Fruit fly (Drosophila melanogaster) whole organism, embryonic: ENCODE results near the gene Pink1.

Experiments
- ATbp ChIP-seq: fragments of 200-800 bp; sonication (Bioruptor generic); optimal IDR thresholded peaks from 2 replicates; lab custom pipeline; 2017; ENCODE audit warnings: missing biosample characterization, mild to moderate bottlenecking, missing genetic modification characterization, missing genetic modification reagents
- Ada2b ChIP-seq: fragments of 200-800 bp; sonication (Bioruptor generic); IDR thresholded peaks from 2 replicates; pipeline ENCODE4 v1.3.6; 2022; ENCODE audit warnings: missing biosample characterization, missing genetic modification characterization
- Adf1 ChIP-seq: fragments of 200-800 bp; sonication (Bioruptor generic); IDR thresholded peaks from 2 replicates; pipeline ENCODE4 v1.3.6; 2022; ENCODE audit warnings: missing biosample characterization, missing genetic modification characterization
- Awh ChIP-seq: fragments of 200-800 bp; sonication (Bioruptor generic); IDR thresholded peaks from 2 replicates; pipeline ENCODE4, ENCODE4 v1.3.6; 2022; ENCODE audit warnings: missing biosample characterization, missing genetic modification characterization
- Bgb ChIP-seq: fragments of 200-800 bp; sonication (Bioruptor generic); IDR thresholded peaks from 2 replicates; pipeline ENCODE4 v1.3.6; 2022; ENCODE audit warnings: missing biosample characterization, missing genetic modification characterization; ENCODE audit not compliant: partially characterized antibody
- Blimp-1 ChIP-seq: fragments of 200-800 bp; sonication (Bioruptor generic); optimal IDR thresholded peaks from 3 replicates; lab custom pipeline; 2018; ENCODE audit warnings: missing biosample characterization, missing genetic modification characterization, mild to moderate bottlenecking, moderate library complexity, missing genetic modification reagents
- CG1024 ChIP-seq: fragments of 200-800 bp; sonication (Bioruptor generic); IDR thresholded peaks from 2 replicates; pipeline ENCODE4 v1.3.6; 2022; ENCODE audit warnings: missing biosample characterization, missing genetic modification characterization
- CG12071 ChIP-seq: fragments of 200-800 bp; sonication (Bioruptor generic); optimal IDR thresholded peaks from 3 replicates; lab custom pipeline; 2018; ENCODE audit warnings: missing biosample characterization, mild to moderate bottlenecking, missing genetic modification characterization
- CG12769 ChIP-seq: fragments of 200-800 bp; sonication (Bioruptor generic); optimal IDR thresholded peaks from 2 replicates; lab custom pipeline; 2019; ENCODE audit warnings: missing biosample characterization, mild to moderate bottlenecking, missing genetic modification characterization, moderate library complexity
- CG12942 ChIP-seq: fragments of 200-800 bp; sonication (Bioruptor generic); optimal IDR thresholded peaks from 3 replicates; lab custom pipeline; 2016; ENCODE audit warnings: missing biosample characterization, missing genetic modification characterization
- CG14014 ChIP-seq: fragments of 200-800 bp; sonication (Bioruptor generic); IDR thresholded peaks from 2 replicates; pipeline ENCODE4 v1.3.6; 2022; ENCODE audit warnings: missing biosample characterization, missing genetic modification characterization
- CG14667 ChIP-seq: fragments of 200-800 bp; sonication (Bioruptor generic); IDR thresholded peaks from 2 replicates; pipeline ENCODE4 v1.3.6; 2022; ENCODE audit warnings: missing biosample characterization, missing genetic modification characterization
- CG15073 ChIP-seq: fragments of 200-800 bp; sonication (Bioruptor generic); optimal IDR thresholded peaks from 2 replicates; lab custom pipeline; 2016; ENCODE audit warnings: missing biosample characterization, missing genetic modification characterization
- CG17568 ChIP-seq: fragments of 200-800 bp; sonication (Bioruptor generic); optimal IDR thresholded peaks from 2 replicates; lab custom pipeline; 2018; ENCODE audit warnings: missing biosample characterization, mild to moderate bottlenecking, missing genetic modification characterization, moderate library complexity
- CG2875 ChIP-seq: fragments of 200-800 bp; sonication (Bioruptor generic); optimal IDR thresholded peaks from 2 replicates; lab custom pipeline; 2017; ENCODE audit warnings: missing biosample characterization, mild to moderate bottlenecking, missing genetic modification characterization, missing genetic modification reagents
- CG3163 ChIP-seq: fragments of 200-800 bp; sonication (Bioruptor generic); optimal IDR thresholded peaks from 3 replicates; lab custom pipeline; 2016; ENCODE audit warnings: missing biosample characterization, missing genetic modification characterization
- CG32532 ChIP-seq: fragments of 200-800 bp; sonication (Bioruptor generic); IDR thresholded peaks from 2 replicates; pipeline ENCODE4 v1.3.6; 2022; ENCODE audit warnings: missing biosample characterization, missing genetic modification characterization
- CG5180 ChIP-seq: fragments of 200-800 bp; sonication (Bioruptor generic); optimal IDR thresholded peaks from 3 replicates; lab custom pipeline; 2017; ENCODE audit warnings: missing biosample characterization, missing genetic modification characterization, mild to moderate bottlenecking, moderate library complexity, missing genetic modification reagents
- CG5953 ChIP-seq: fragments of 200-800 bp; sonication (Bioruptor generic); IDR thresholded peaks from 2 replicates; pipeline ENCODE4 v1.3.6; 2022; ENCODE audit warnings: missing biosample characterization, missing genetic modification characterization
- CG8944 ChIP-seq: fragments of 200-800 bp; sonication (Bioruptor generic); optimal IDR thresholded peaks from 3 replicates; lab custom pipeline; 2016; ENCODE audit warnings: missing biosample characterization, missing genetic modification characterization
- CG9609 ChIP-seq: fragments of 200-800 bp; sonication (Bioruptor generic); optimal IDR thresholded peaks from 3 replicates; lab custom pipeline; 2016; ENCODE audit warnings: missing biosample characterization, missing genetic modification characterization
- Dek ChIP-seq: fragments of 200-800 bp; sonication (Bioruptor generic); optimal IDR thresholded peaks from 3 replicates; lab custom pipeline; 2019; ENCODE audit warnings: missing biosample characterization, mild to moderate bottlenecking, missing genetic modification characterization, moderate library complexity
- Drgx ChIP-seq: fragments of 200-800 bp; sonication (Bioruptor generic); IDR thresholded peaks from 2 replicates; pipeline ENCODE4 v1.3.6; 2022; ENCODE audit warnings: missing biosample characterization, missing genetic modification characterization
- ERR ChIP-seq: fragments of 200-800 bp; sonication (Bioruptor generic); optimal IDR thresholded peaks from 2 replicates; lab custom pipeline; 2016; ENCODE audit warnings: missing biosample characterization, missing genetic modification characterization
- HLH4C ChIP-seq: fragments of 200-800 bp; sonication (Bioruptor generic); IDR thresholded peaks from 3 replicates; pipeline ENCODE4 v1.3.6; 2022; ENCODE audit warnings: missing biosample characterization, missing genetic modification characterization; ENCODE audit not compliant: partially characterized antibody
- HLHmδ ChIP-seq: fragments of 200-800 bp; sonication (Bioruptor generic); optimal IDR thresholded peaks from 2 replicates; lab custom pipeline; 2018; ENCODE audit warnings: missing biosample characterization, mild to moderate bottlenecking, missing genetic modification characterization, moderate library complexity
- Mes4 ChIP-seq: fragments of 200-800 bp; sonication (Bioruptor generic); optimal IDR thresholded peaks from 2 replicates; lab custom pipeline; 2016; ENCODE audit warnings: missing biosample characterization, missing genetic modification characterization
- NC2α ChIP-seq: fragments of 200-800 bp; sonication (Bioruptor generic); optimal IDR thresholded peaks from 2 replicates; lab custom pipeline; 2016; ENCODE audit warnings: missing biosample characterization, missing genetic modification characterization
- Nf-YC ChIP-seq: fragments of 200-800 bp; optimal IDR thresholded peaks from 3 replicates; lab custom pipeline; 2019; ENCODE audit warnings: missing biosample characterization, mild to moderate bottlenecking, missing genetic modification characterization, moderate library complexity
- Opbp ChIP-seq: fragments of 200-800 bp; sonication (Bioruptor generic); IDR thresholded peaks from 3 replicates; pipeline ENCODE4 v1.3.6; 2022; ENCODE audit warnings: missing biosample characterization, missing genetic modification characterization; ENCODE audit not compliant: partially characterized antibody
- Stat92E ChIP-seq, 3 experiments: fragments of >200 bp in 2 of 3; fragments of 200-800 bp in 1 of 3; sonication (Bioruptor generic) in 1 of 3; optimal IDR thresholded peaks; 2 replicates each; lab custom pipeline; 2017 to 2019; ENCODE audit warnings: missing biosample characterization in 3 of 3, missing genetic modification characterization in 3 of 3, mild to moderate bottlenecking in 1 of 3, moderate library complexity in 1 of 3
- abd-A ChIP-seq: fragments of 200-800 bp; sonication (Bioruptor generic); optimal IDR thresholded peaks from 3 replicates; lab custom pipeline; 2019; ENCODE audit warnings: missing biosample characterization, mild to moderate bottlenecking, missing genetic modification characterization, moderate library complexity
- aop ChIP-seq: fragments of 200-800 bp; sonication (Bioruptor generic); IDR thresholded peaks from 2 replicates; pipeline ENCODE4 v1.3.6; 2022; ENCODE audit warnings: missing biosample characterization, missing genetic modification characterization
- bigmax ChIP-seq: fragments of 200-800 bp; sonication (Bioruptor generic); optimal IDR thresholded peaks from 2 replicates; lab custom pipeline; 2018; ENCODE audit warnings: missing biosample characterization, mild to moderate bottlenecking, missing genetic modification characterization
- cato ChIP-seq: fragments of 200-800 bp; sonication (Bioruptor generic); optimal IDR thresholded peaks from 2 replicates; lab custom pipeline; 2016; ENCODE audit warnings: missing biosample characterization, missing genetic modification characterization, borderline replicate concordance
- cg ChIP-seq: fragments of 200-800 bp; sonication (Bioruptor generic); optimal IDR thresholded peaks from 3 replicates; lab custom pipeline; 2019; ENCODE audit warnings: missing biosample characterization, mild to moderate bottlenecking, missing genetic modification characterization, moderate library complexity
- danr ChIP-seq: fragments of 200-800 bp; sonication (Bioruptor generic); IDR thresholded peaks from 2 replicates; pipeline ENCODE4 v1.3.6; 2022; ENCODE audit warnings: missing biosample characterization, missing genetic modification characterization
- disco-r ChIP-seq: fragments of 200-800 bp; sonication (Bioruptor generic); optimal IDR thresholded peaks from 2 replicates; lab custom pipeline; 2016; ENCODE audit warnings: missing biosample characterization, missing genetic modification characterization
- dpn ChIP-seq, 2 experiments: fragments of 200-800 bp; sonication (Bioruptor generic); optimal IDR thresholded peaks; 3 replicates each; lab custom pipeline; 2016; ENCODE audit warnings: missing biosample characterization in 2 of 2, missing genetic modification characterization in 2 of 2
- esg ChIP-seq: fragments of 200-800 bp; sonication (Bioruptor generic); conservative IDR thresholded peaks from 2 replicates; pipeline ENCODE4 v1.3.6; 2022; ENCODE audit warnings: missing biosample characterization, missing genetic modification characterization
- maf-S ChIP-seq: fragments of 200-800 bp; sonication (Bioruptor generic); optimal IDR thresholded peaks from 2 replicates; lab custom pipeline; 2016; ENCODE audit warnings: missing biosample characterization, missing genetic modification characterization
- mam ChIP-seq: fragments of 200-800 bp; sonication (Bioruptor generic); optimal IDR thresholded peaks from 3 replicates; lab custom pipeline; 2016; ENCODE audit warnings: missing biosample characterization, missing genetic modification characterization
- otp ChIP-seq: fragments of 200-800 bp; sonication (Bioruptor generic); IDR thresholded peaks from 3 replicates; pipeline ENCODE4, ENCODE4 v1.3.6; 2022; ENCODE audit warnings: missing biosample characterization, missing genetic modification characterization
- pho ChIP-seq: fragments of 200-800 bp; sonication (Bioruptor generic); optimal IDR thresholded peaks from 2 replicates; lab custom pipeline; 2016; ENCODE audit warnings: missing biosample characterization, missing genetic modification characterization
- slp2 ChIP-seq: fragments of 200-800 bp; sonication (Bioruptor generic); optimal IDR thresholded peaks from 2 replicates; lab custom pipeline; 2016; ENCODE audit warnings: missing biosample characterization, missing genetic modification characterization
- sug ChIP-seq: fragments of 200-800 bp; optimal IDR thresholded peaks from 2 replicates; lab custom pipeline; 2019; ENCODE audit warnings: missing biosample characterization, mild to moderate bottlenecking, missing genetic modification characterization, moderate library complexity
- tgo ChIP-seq: fragments of 200-800 bp; sonication (Bioruptor generic); IDR thresholded peaks from 3 replicates; pipeline ENCODE4 v1.3.6; 2022; ENCODE audit warnings: missing biosample characterization, missing genetic modification characterization
- tio ChIP-seq: fragments of 200-800 bp; sonication (Bioruptor generic); optimal IDR thresholded peaks from 2 replicates; lab custom pipeline; 2017; ENCODE audit warnings: missing biosample characterization, missing genetic modification characterization, inconsistent platforms
- tll ChIP-seq, 2 experiments: fragments of 200-800 bp in 1 of 2; fragments of >200 bp in 1 of 2; sonication (Bioruptor generic) in 1 of 2; optimal IDR thresholded peaks; 2 replicates each; lab custom pipeline; 2017 to 2019; ENCODE audit warnings: missing biosample characterization in 2 of 2, missing genetic modification characterization in 2 of 2, mild to moderate bottlenecking in 1 of 2, moderate library complexity in 1 of 2
- yki ChIP-seq: fragments of >200 bp; optimal IDR thresholded peaks from 3 replicates; lab custom pipeline; 2018
- zfh1 ChIP-seq: fragments of 200-800 bp; sonication (Bioruptor generic); IDR thresholded peaks from 3 replicates; pipeline ENCODE4 v1.3.6; 2022; ENCODE audit warnings: missing biosample characterization, missing genetic modification characterization

Gene Pink1

DNA sequence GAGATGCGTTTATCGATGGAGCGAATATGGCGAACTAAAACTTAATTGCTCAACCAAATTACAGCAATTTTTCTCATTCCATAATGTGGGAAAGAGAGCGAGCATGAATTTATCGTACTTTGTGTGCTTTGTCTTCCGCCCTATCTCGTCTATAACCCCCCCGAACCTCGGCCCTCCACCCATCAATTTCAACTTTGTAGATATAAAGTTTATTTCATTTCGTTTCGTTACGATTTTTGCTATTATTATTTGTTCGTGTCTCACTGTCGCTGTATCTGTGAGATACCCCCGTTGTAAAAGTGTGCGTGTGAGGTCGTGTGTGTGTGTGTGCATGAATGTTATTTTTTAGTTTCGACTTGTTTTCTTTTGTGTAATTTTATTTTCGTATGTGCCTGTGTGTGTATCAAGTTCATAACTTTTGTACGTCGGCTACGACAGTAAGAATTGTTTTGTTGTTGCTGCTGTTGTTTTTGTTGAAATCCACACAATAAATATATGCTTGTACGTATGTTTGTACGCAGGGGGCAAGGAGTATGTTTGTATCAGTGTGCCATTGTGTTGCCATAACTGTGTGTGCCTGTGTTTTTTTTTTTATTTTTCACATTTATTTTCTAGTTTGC, 25.1 kb downstream of the Pink1 start (continued):
- TF ChIP-seq cg (GFP tag; lab: Kevin White, UChicago) (peak; percentile 81), disco-r (no peak), tio (GFP tag; lab: Kevin White, UChicago) (no peak), slp2 (no peak), HLHmδ (GFP tag; lab: Kevin White, UChicago) (no peak), CG5953 (no peak), CG15073 (no peak), Awh (GFP tag; lab: Robert Waterston, UW) (no peak), cato (GFP tag; lab: Kevin White, UChicago) (no peak), maf-S (no peak), danr (no peak), yki (lab: Kevin White, UChicago) (no peak), ATbp (GFP tag; lab: Kevin White, UChicago) (no peak), abd-A (tag; lab: Kevin White, UChicago) (peak; percentile 33), CG3163 (no peak), Bgb (no peak), otp (GFP tag; lab: Robert Waterston, UW) (no peak), bigmax (GFP tag; lab: Kevin White, UChicago) (no peak), tgo (GFP tag; lab: Robert Waterston, UW) (no peak), CG1024 (GFP tag; lab: Robert Waterston, UW) (no peak), tll (GFP tag; optimal IDR thresholded peaks at IDR 0.05; lab: Kevin White, UChicago) (no peak), Blimp-1 (GFP tag; lab: Kevin White, UChicago) (no peak), CG2875 (GFP tag; lab: Kevin White, UChicago) (no peak), Stat92E (GFP tag; optimal IDR thresholded peaks at IDR 0.05; lab: Kevin White, UChicago) (no peak), Ada2b (GFP tag; lab: Robert Waterston, UW) (no peak), Dek (tag; lab: Kevin White, UChicago) (no peak), dpn (GFP tag; optimal IDR thresholded peaks at IDR 0.05; lab: Kevin White, UChicago) (no peak), CG17568 (GFP tag; lab: Kevin White, UChicago) (no peak), Adf1 (GFP tag; lab: Robert Waterston, UW) (no peak), esg (GFP tag; lab: Robert Waterston, UW) (no peak), CG9609 (GFP tag; lab: Kevin White, UChicago) (no peak), CG14014 (no peak), CG12769 (tag; lab: Kevin White, UChicago) (peak; percentile 20), NC2α (no peak), Nf-YC (tag; lab: Kevin White, UChicago) (no peak), aop (GFP tag; lab: Robert Waterston, UW) (no peak), CG12071 (GFP tag; lab: Kevin White, UChicago) (no peak), CG14667 (GFP tag; lab: Robert Waterston, UW) (no peak), Drgx (GFP tag; lab: Robert Waterston, UW) (no peak), pho (GFP tag; lab: Kevin White, UChicago) (no peak), CG5180 (GFP tag; lab: Kevin White, UChicago) (peak; percentile 54), Mes4 (no peak), zfh1 (GFP tag; lab: Robert Waterston, UW) (no peak), Opbp (GFP tag; lab: Robert Waterston, UW) (no peak), HLH4C (peak; percentile 45; the same call in 1 of the 3 replicates), CG8944 (GFP tag; lab: Kevin White, UChicago) (no peak), sug (tag; lab: Kevin White, UChicago) (peak; percentile 13), mam (GFP tag; lab: Kevin White, UChicago) (no peak), ERR (GFP tag; lab: Kevin White, UChicago) (no peak), CG12942 (GFP tag; lab: Kevin White, UChicago) (no peak), CG32532 (GFP tag; lab: Robert Waterston, UW) (no peak)
